Fruit fly (Drosophila melanogaster): Measurements from ENCODE around the gene RpS27.

dm6 chr3R:25215123-25215522, 32.2 kb downstream of the RpS27 start, which contains the start of gene Saysd1:
- TF ChIP-seq Hr39 (GFP tag; optimal IDR thresholded peaks at IDR 0.05): no peak
- TF ChIP-seq Blimp-1 (GFP tag; optimal IDR thresholded peaks at IDR 0.05): no peak
- no peak for TF ChIP-seq Eip93F (GFP tag; optimal IDR thresholded peaks at IDR 0.05)
- TF ChIP-seq fd59A (GFP tag; optimal IDR thresholded peaks at IDR 0.05): no peak
- peak; percentile 28 for TF ChIP-seq esn (GFP tag; optimal IDR thresholded peaks at IDR 0.05)
- no peak for TF ChIP-seq CG34406 (GFP tag; optimal IDR thresholded peaks at IDR 0.05)

Measured in whole organism, prepupa.